Worm (Caenorhabditis elegans) whole organism, L1 larva: ENCODE results near the gene cyp-13A12.

Experiments
- C16A3.4 ChIP-seq: fragments of 150-350 bp; optimal IDR thresholded peaks from 2 replicates; lab custom pipeline; 2014; ENCODE audit warnings: missing biosample characterization, missing genetic modification characterization
- aha-1 ChIP-seq: fragments of 150-350 bp; optimal IDR thresholded peaks from 2 replicates; lab custom pipeline; 2014; ENCODE audit warnings: missing biosample characterization, missing genetic modification characterization
- alr-1 ChIP-seq: fragments of 200-800 bp; sonication (Bioruptor generic); optimal IDR thresholded peaks from 2 replicates; lab custom pipeline; 2018; ENCODE audit warnings: borderline replicate concordance, mild to moderate bottlenecking, missing genetic modification characterization, missing compliant biosample characterization
- blmp-1 ChIP-seq: fragments of 150-350 bp; optimal IDR thresholded peaks from 2 replicates; lab custom pipeline; 2014; ENCODE audit warnings: missing biosample characterization, missing genetic modification characterization
- ceh-8 ChIP-seq: fragments of 200-800 bp; sonication (Bioruptor generic); optimal IDR thresholded peaks from 2 replicates; lab custom pipeline; 2018; ENCODE audit warnings: mild to moderate bottlenecking, missing genetic modification characterization, moderate library complexity, missing compliant biosample characterization
- ceh-88 ChIP-seq: fragments of 200-800 bp; sonication (Bioruptor generic); IDR thresholded peaks from 2 replicates; pipeline ENCODE4 v1.3.6; 2022; ENCODE audit warnings: missing genetic modification characterization, missing compliant biosample characterization
- dpl-1 ChIP-seq, 3 experiments: fragments of 150-350 bp in 2 of 3; sonication (generic microtip) in 1 of 3; optimal IDR thresholded peaks; 2 replicates each; lab custom pipeline; 2014 to 2017; ENCODE audit warnings: missing biosample characterization in 3 of 3, missing genetic modification characterization in 3 of 3, missing genetic modification reagents in 3 of 3
- efl-1 ChIP-seq, 4 experiments: fragments of 150-350 bp; optimal IDR thresholded peaks in 3 of 4; peaks in 1 of 4; 1 replicate in 1 of 4; 2 replicates in 3 of 4; lab custom pipeline; 2014; ENCODE audit warnings: missing biosample characterization in 2 of 4, missing genetic modification characterization in 2 of 4, missing genetic modification reagents in 2 of 4
- elt-2 ChIP-seq: sonication (generic microtip); optimal IDR thresholded peaks from 2 replicates; lab custom pipeline; 2016; ENCODE audit warnings: missing genetic modification characterization, mild to moderate bottlenecking, inconsistent platforms, missing compliant biosample characterization, missing genetic modification reagents
- ets-5 ChIP-seq: fragments of 200-800 bp; sonication (Bioruptor generic); IDR thresholded peaks from 2 replicates; pipeline ENCODE4 v1.3.6; 2022; ENCODE audit warnings: missing genetic modification characterization, missing compliant biosample characterization
- fkh-10 ChIP-seq: sonication (generic microtip); optimal IDR thresholded peaks from 2 replicates; lab custom pipeline; 2017; ENCODE audit warnings: missing biosample characterization, missing genetic modification reagents, missing genetic modification characterization
- fkh-8 ChIP-seq: sonication (generic microtip); optimal IDR thresholded peaks from 2 replicates; lab custom pipeline; 2016; ENCODE audit warnings: mild to moderate bottlenecking, missing genetic modification characterization, missing compliant biosample characterization
- fos-1 ChIP-seq: fragments of 150-350 bp; optimal IDR thresholded peaks from 2 replicates; lab custom pipeline; 2014; ENCODE audit warnings: missing biosample characterization, missing genetic modification characterization
- hlh-17 ChIP-seq: fragments of 200-800 bp; sonication (Bioruptor generic); optimal IDR thresholded peaks from 2 replicates; lab custom pipeline; 2018; ENCODE audit warnings: missing genetic modification characterization, mild to moderate bottlenecking, missing compliant biosample characterization, moderate library complexity, borderline replicate concordance
- hlh-4 ChIP-seq: sonication (generic microtip); optimal IDR thresholded peaks from 2 replicates; lab custom pipeline; 2016; ENCODE audit warnings: mild to moderate bottlenecking, missing genetic modification characterization, missing compliant biosample characterization
- isw-1 ChIP-seq: fragments of 200-800 bp; sonication (Bioruptor generic); IDR thresholded peaks from 2 replicates; pipeline ENCODE4 v1.3.6; 2022; ENCODE audit warnings: missing genetic modification characterization, missing compliant biosample characterization
- lin-13 ChIP-seq: fragments of 150-350 bp; optimal IDR thresholded peaks from 2 replicates; lab custom pipeline; 2014; ENCODE audit warnings: missing biosample characterization, missing genetic modification reagents, missing genetic modification characterization
- lin-14 ChIP-seq: fragments of 200-800 bp; sonication (Bioruptor generic); optimal IDR thresholded peaks from 2 replicates; lab custom pipeline; 2018; ENCODE audit warnings: mild to moderate bottlenecking, missing genetic modification characterization, moderate library complexity, missing compliant biosample characterization
- lin-15B ChIP-seq: fragments of 150-350 bp; sonication (generic microtip); optimal IDR thresholded peaks from 3 replicates; lab custom pipeline; 2014; ENCODE audit warnings: missing biosample characterization, missing genetic modification characterization
- lir-3 ChIP-seq: sonication (generic microtip); optimal IDR thresholded peaks from 2 replicates; lab custom pipeline; 2016; ENCODE audit warnings: mild to moderate bottlenecking, missing genetic modification characterization, moderate library complexity, missing compliant biosample characterization; ENCODE audit not compliant: poor library complexity
- mab-9 ChIP-seq: fragments of 200-800 bp; sonication (Bioruptor generic); IDR thresholded peaks from 2 replicates; pipeline ENCODE4 v1.3.6; 2022; ENCODE audit warnings: missing genetic modification reagents, missing genetic modification characterization, missing compliant biosample characterization
- mef-2 ChIP-seq: fragments of 150-350 bp; optimal IDR thresholded peaks from 2 replicates; lab custom pipeline; 2014; ENCODE audit warnings: missing biosample characterization, missing genetic modification characterization
- nhr-20 ChIP-seq: sonication (generic microtip); optimal IDR thresholded peaks from 2 replicates; lab custom pipeline; 2016; ENCODE audit warnings: mild to moderate bottlenecking, missing genetic modification characterization, missing compliant biosample characterization
- nhr-47 ChIP-seq: sonication (generic microtip); optimal IDR thresholded peaks from 2 replicates; lab custom pipeline; 2016; ENCODE audit warnings: mild to moderate bottlenecking, missing genetic modification characterization, moderate library complexity, missing compliant biosample characterization
- nhr-84 ChIP-seq: sonication (generic microtip); optimal IDR thresholded peaks from 2 replicates; lab custom pipeline; 2017; ENCODE audit warnings: missing biosample characterization, missing genetic modification characterization
- nhr-90 ChIP-seq: sonication (generic microtip); optimal IDR thresholded peaks from 2 replicates; lab custom pipeline; 2016; ENCODE audit warnings: mild to moderate bottlenecking, missing genetic modification characterization, missing compliant biosample characterization; ENCODE audit not compliant: poor library complexity
- pax-3 ChIP-seq: fragments of 200-800 bp; sonication (Bioruptor generic); optimal IDR thresholded peaks from 2 replicates; lab custom pipeline; 2018; ENCODE audit warnings: mild to moderate bottlenecking, missing genetic modification characterization, moderate library complexity, missing compliant biosample characterization
- rnt-1 ChIP-seq: sonication (generic microtip); optimal IDR thresholded peaks from 2 replicates; lab custom pipeline; 2016; ENCODE audit warnings: mild to moderate bottlenecking, missing genetic modification characterization, moderate library complexity, missing compliant biosample characterization
- snu-23 ChIP-seq: sonication (generic microtip); optimal IDR thresholded peaks from 2 replicates; lab custom pipeline; 2016; ENCODE audit warnings: missing genetic modification characterization, missing compliant biosample characterization
- sup-37 ChIP-seq: fragments of 200-800 bp; sonication (Bioruptor generic); optimal IDR thresholded peaks from 2 replicates; lab custom pipeline; 2018; ENCODE audit warnings: mild to moderate bottlenecking, missing genetic modification characterization, missing compliant biosample characterization
- unc-30 ChIP-seq: sonication (generic microtip); optimal IDR thresholded peaks from 2 replicates; lab custom pipeline; 2017; ENCODE audit warnings: missing biosample characterization, missing genetic modification characterization
- zag-1 ChIP-seq: fragments of 150-350 bp; optimal IDR thresholded peaks from 2 replicates; lab custom pipeline; 2014; ENCODE audit warnings: missing biosample characterization, missing genetic modification characterization

cyp-13A12 gene

ce11 chrIII:13018619-13019018 lies 5.7 kb upstream of the cyp-13A12 start, which contains the start of gene col-98 (continued):
- TF ChIP-seq alr-1 (tag; lab: Kevin White, UChicago), result no peak
- peak; percentile 14 for TF ChIP-seq nhr-47 (tag; lab: Kevin White, UChicago)
- TF ChIP-seq nhr-84, result no peak
- no peak for TF ChIP-seq fos-1 (tag; lab: Kevin White, UChicago)
- TF ChIP-seq nhr-20 (tag; lab: Kevin White, UChicago), result no peak
- TF ChIP-seq sup-37 (GFP tag; lab: Kevin White, UChicago), result no peak
- peak; percentile 62 for TF ChIP-seq blmp-1 (tag; lab: Kevin White, UChicago)
- TF ChIP-seq hlh-4 (tag; lab: Kevin White, UChicago), result no peak
- TF ChIP-seq C16A3.4 (tag; lab: Kevin White, UChicago), result peak; percentile 12
- no peak for TF ChIP-seq rnt-1 (tag; lab: Kevin White, UChicago)
- no peak for TF ChIP-seq elt-2 (tag; lab: Kevin White, UChicago)
- no peak for TF ChIP-seq lin-13 (GFP tag; lab: Kevin White, UChicago)
- TF ChIP-seq hlh-17 (GFP tag; lab: Kevin White, UChicago), result no peak
- TF ChIP-seq lin-14, result peak; percentile 78
- no peak for TF ChIP-seq lir-3 (tag; lab: Kevin White, UChicago)

DNA sequence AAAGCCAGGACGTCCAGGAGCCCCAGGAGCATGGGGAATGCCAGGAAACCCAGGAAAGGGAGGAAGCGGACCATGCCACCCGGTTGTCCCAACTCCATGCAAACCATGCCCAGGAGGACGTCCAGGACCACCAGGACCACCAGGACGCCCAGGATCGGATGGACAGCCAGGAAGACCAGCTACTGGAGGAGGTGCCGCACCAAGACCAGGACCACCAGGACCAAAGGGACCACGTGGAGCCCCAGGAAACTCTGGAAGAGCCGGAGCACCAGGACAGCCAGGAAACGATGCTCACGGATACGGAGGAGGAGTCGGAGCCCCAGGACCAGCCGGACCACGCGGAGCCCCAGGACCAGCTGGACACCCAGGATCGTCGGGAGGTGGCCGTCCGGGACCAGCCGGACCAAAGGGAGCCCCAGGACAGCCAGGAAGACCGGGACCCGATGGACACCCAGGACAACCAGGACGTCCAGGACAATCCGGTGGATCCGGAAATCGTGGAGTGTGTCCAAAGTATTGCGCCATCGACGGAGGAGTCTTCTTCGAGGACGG lies 4.7 kb upstream of the cyp-13A12 start:
- no peak for TF ChIP-seq fkh-8 (tag; lab: Kevin White, UChicago)
- peak; percentile 79 for TF ChIP-seq ceh-8 (GFP tag; lab: Kevin White, UChicago)
- TF ChIP-seq efl-1 (optimal IDR thresholded peaks at IDR 0.05; lab: Kevin White, UChicago), result no peak
- TF ChIP-seq efl-1 (GFP tag; optimal IDR thresholded peaks at IDR 0.05 in 1 of 2; lab: Kevin White, UChicago), result no peak

DNA sequence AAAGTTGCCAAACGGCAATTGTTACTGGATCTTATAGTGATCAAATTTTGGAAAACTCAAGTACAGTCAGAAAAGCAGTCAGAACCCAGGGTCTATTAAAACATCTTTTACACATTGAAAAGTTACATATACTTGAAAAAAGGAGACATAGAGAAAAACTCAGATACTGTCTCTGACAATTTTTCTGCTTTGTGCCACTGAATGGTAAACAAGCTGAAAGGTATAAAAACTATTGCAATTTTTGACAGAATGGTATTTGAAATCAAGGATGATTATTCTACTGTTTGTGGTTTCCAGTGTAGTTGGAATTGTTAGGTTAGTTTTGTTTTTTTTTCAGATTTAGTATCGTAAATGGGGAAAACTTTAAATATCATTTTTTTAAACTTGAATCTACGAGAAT lies 3.6 kb upstream of the cyp-13A12 start, which contains the start of gene cyp-13A11:
TSS of gene cyp-13A11 (plus strand) at position 266 of the 400 bp plus-strand sequence.
- no peak for TF ChIP-seq fos-1 (tag; lab: Kevin White, UChicago)
- no peak for TF ChIP-seq ets-5 (GFP tag; lab: Robert Waterston, UW)
- no peak for TF ChIP-seq aha-1 (tag; lab: Kevin White, UChicago)
- TF ChIP-seq snu-23 (GFP tag; lab: Kevin White, UChicago), result no peak
- TF ChIP-seq rnt-1 (tag; lab: Kevin White, UChicago), result no peak
- no peak for TF ChIP-seq pax-3
- no peak for TF ChIP-seq lin-15B (tag; lab: Kevin White, UChicago)
- no peak for TF ChIP-seq dpl-1 (GFP tag; optimal IDR thresholded peaks at IDR 0.05; lab: Kevin White, UChicago)
- TF ChIP-seq mab-9 (GFP tag; lab: Robert Waterston, UW), result no peak

ce11 chrIII:13027949-13028348 lies 3.6 kb downstream of the cyp-13A12 start:
- no peak for TF ChIP-seq fkh-10 (GFP tag; lab: Kevin White, UChicago)
- TF ChIP-seq efl-1 (optimal IDR thresholded peaks at IDR 0.05; lab: Kevin White, UChicago), result no peak
- peak in 1 of 2 experiments; percentile 53 for TF ChIP-seq efl-1 (GFP tag; optimal IDR thresholded peaks at IDR 0.05 in 1 of 2; lab: Kevin White, UChicago)

DNA sequence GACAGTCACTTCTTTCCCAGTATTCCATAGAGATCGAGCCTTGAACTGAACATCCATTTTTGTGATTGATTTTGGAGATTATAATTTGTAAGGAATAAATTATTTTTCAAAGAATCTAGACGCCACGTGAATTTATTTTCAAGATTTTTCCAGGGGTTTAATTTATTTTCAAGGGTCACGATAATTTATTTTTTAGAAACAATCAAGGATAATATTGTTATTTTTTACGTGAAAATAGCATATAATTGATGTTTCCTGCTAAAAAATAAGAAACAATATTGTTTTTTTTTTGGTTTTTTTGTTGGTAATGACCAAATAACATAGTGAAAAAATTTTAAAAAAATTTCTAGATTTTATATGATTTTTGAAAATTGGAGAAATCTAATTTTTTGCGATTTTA lies 5.3 kb downstream of the cyp-13A12 start, which contains the start of gene F14F7.4:
TSS of gene F14F7.4 (minus strand) at position 101 of the 400 bp plus-strand sequence.
- TF ChIP-seq ets-5 (GFP tag; lab: Robert Waterston, UW), result no peak
- no peak for TF ChIP-seq nhr-90 (tag; lab: Kevin White, UChicago)
- TF ChIP-seq C16A3.4 (tag; lab: Kevin White, UChicago), result no peak
- no peak for TF ChIP-seq unc-30 (tag; lab: Kevin White, UChicago)
- TF ChIP-seq mef-2 (tag; lab: Kevin White, UChicago), result no peak
- no peak for TF ChIP-seq lin-13 (GFP tag; lab: Kevin White, UChicago)
- TF ChIP-seq blmp-1 (tag; lab: Kevin White, UChicago), result no peak
- TF ChIP-seq zag-1 (tag; lab: Kevin White, UChicago), result no peak
- TF ChIP-seq ceh-88 (GFP tag; lab: Robert Waterston, UW), result no peak
- TF ChIP-seq isw-1 (GFP tag; lab: Robert Waterston, UW), result no peak
- TF ChIP-seq, all 84 proteins: peak for 0
